Worm (Caenorhabditis elegans) whole organism, early embryonic: ENCODE data around the gene vha-8.

ENCODE experiments used
- flt-1 ChIP-seq: fragments of 200-800 bp; sonication (Bioruptor generic); IDR thresholded peaks from 2 replicates; pipeline ENCODE4 v1.3.6; 2022; ENCODE audit warnings: missing genetic modification characterization, missing compliant biosample characterization
- pes-1 ChIP-seq: fragments of 200-800 bp; sonication (Bioruptor generic); IDR thresholded peaks from 2 replicates; pipeline ENCODE4 v1.3.6; 2022; ENCODE audit warnings: missing genetic modification reagents, missing genetic modification characterization, missing compliant biosample characterization
- tbx-11 ChIP-seq: fragments of 200-800 bp; sonication (Bioruptor generic); IDR thresholded peaks from 2 replicates; pipeline ENCODE4 v1.3.6; 2022; ENCODE audit warnings: missing genetic modification characterization, missing compliant biosample characterization
- tbx-37 ChIP-seq: fragments of 200-800 bp; sonication (Bioruptor generic); conservative IDR thresholded peaks from 2 replicates; pipeline ENCODE4 v1.3.6; 2022; ENCODE audit warnings: missing genetic modification reagents, missing genetic modification characterization, missing compliant biosample characterization

ce11 chrIV:6804815-6805214, 13.9 kb downstream of the vha-8 start, which contains the start of gene C17H12.37:
- no peak for TF ChIP-seq flt-1 (GFP tag; lab: Robert Waterston, UW)
- no peak for TF ChIP-seq tbx-11 (GFP tag; lab: Robert Waterston, UW)
- TF ChIP-seq pes-1 = no peak
- no peak for TF ChIP-seq tbx-37
